Worm (Caenorhabditis elegans) whole organism, late embryonic: Measurements from ENCODE around the gene mrps-22.

Experiments used
- C38D4.7 ChIP-seq: fragments of 200-800 bp; sonication (Bioruptor generic); optimal IDR thresholded peaks from 2 replicates; lab custom pipeline; 2018; ENCODE audit warnings: mild to moderate bottlenecking, missing genetic modification characterization, moderate library complexity, missing compliant biosample characterization
- F13H6.1 ChIP-seq: sonication (generic microtip); optimal IDR thresholded peaks from 2 replicates; lab custom pipeline; 2016; ENCODE audit warnings: missing genetic modification characterization, missing compliant biosample characterization
- K09A11.1 ChIP-seq: sonication (generic microtip); optimal IDR thresholded peaks from 2 replicates; lab custom pipeline; 2017; ENCODE audit warnings: antibody characterized with exemption, mild to moderate bottlenecking, missing genetic modification characterization, missing compliant biosample characterization; ENCODE audit not compliant: insufficient read depth
- T23F11.4 ChIP-seq: fragments of 200-800 bp; sonication (Bioruptor generic); optimal IDR thresholded peaks from 2 replicates; lab custom pipeline; 2018; ENCODE audit warnings: mild to moderate bottlenecking, missing genetic modification characterization, missing compliant biosample characterization
- Y22D7AL.16 ChIP-seq: sonication (generic microtip); optimal IDR thresholded peaks from 2 replicates; lab custom pipeline; 2016; ENCODE audit warnings: missing genetic modification characterization, missing compliant biosample characterization
- ceh-14 ChIP-seq: sonication (generic microtip); optimal IDR thresholded peaks from 2 replicates; lab custom pipeline; 2016; ENCODE audit warnings: missing genotype, missing genetic modification characterization, missing compliant biosample characterization
- ceh-18 ChIP-seq: sonication (generic microtip); optimal IDR thresholded peaks from 2 replicates; lab custom pipeline; 2016; ENCODE audit warnings: missing genetic modification characterization, missing compliant biosample characterization
- ceh-19 ChIP-seq: fragments of 200-800 bp; sonication (Bioruptor generic); optimal IDR thresholded peaks from 2 replicates; lab custom pipeline; 2018; ENCODE audit warnings: mild to moderate bottlenecking, missing genetic modification characterization, missing compliant biosample characterization
- ceh-22 ChIP-seq: sonication (generic microtip); optimal IDR thresholded peaks from 2 replicates; lab custom pipeline; 2017; ENCODE audit warnings: missing biosample characterization, missing genetic modification characterization
- ceh-31 ChIP-seq: sonication (generic microtip); optimal IDR thresholded peaks from 2 replicates; lab custom pipeline; 2016; ENCODE audit warnings: missing genetic modification characterization, missing compliant biosample characterization
- ceh-34 ChIP-seq: sonication (generic microtip); optimal IDR thresholded peaks from 2 replicates; lab custom pipeline; 2016; ENCODE audit warnings: mild to moderate bottlenecking, missing genetic modification characterization, missing compliant biosample characterization
- ceh-45 ChIP-seq: fragments of 200-800 bp; sonication (Bioruptor generic); IDR thresholded peaks from 2 replicates; pipeline ENCODE4 v1.3.6; 2022; ENCODE audit warnings: missing genetic modification reagents, missing genetic modification characterization, missing compliant biosample characterization
- ceh-48 ChIP-seq: sonication (generic microtip); optimal IDR thresholded peaks from 2 replicates; lab custom pipeline; 2016; ENCODE audit warnings: missing genetic modification characterization, inconsistent platforms, missing compliant biosample characterization
- ceh-6 ChIP-seq: fragments of 200-800 bp; sonication (Bioruptor generic); optimal IDR thresholded peaks from 2 replicates; lab custom pipeline; 2018; ENCODE audit warnings: mild to moderate bottlenecking, missing genetic modification characterization, missing compliant biosample characterization
- elt-2 ChIP-seq: sonication (generic microtip); optimal IDR thresholded peaks from 2 replicates; lab custom pipeline; 2016; ENCODE audit warnings: missing genetic modification reagents, missing genetic modification characterization, missing compliant biosample characterization
- eyg-1 ChIP-seq: sonication (generic microtip); optimal IDR thresholded peaks from 2 replicates; lab custom pipeline; 2016; ENCODE audit warnings: missing genotype, missing genetic modification characterization, missing compliant biosample characterization
- fax-1 ChIP-seq: sonication (generic microtip); optimal IDR thresholded peaks from 2 replicates; lab custom pipeline; 2016; ENCODE audit warnings: missing genotype, missing genetic modification characterization, missing compliant biosample characterization
- fkh-6 ChIP-seq: sonication (generic microtip); optimal IDR thresholded peaks from 2 replicates; lab custom pipeline; 2016; ENCODE audit warnings: missing genetic modification characterization, missing compliant biosample characterization
- gmeb-2 ChIP-seq: sonication (generic microtip); optimal IDR thresholded peaks from 2 replicates; lab custom pipeline; 2016; ENCODE audit warnings: missing genetic modification characterization, inconsistent platforms, missing compliant biosample characterization
- hlh-15 ChIP-seq: sonication (generic microtip); optimal IDR thresholded peaks from 2 replicates; lab custom pipeline; 2016; ENCODE audit warnings: missing genetic modification characterization, missing compliant biosample characterization
- hlh-30 ChIP-seq: sonication (generic microtip); optimal IDR thresholded peaks from 2 replicates; lab custom pipeline; 2017; ENCODE audit warnings: antibody characterized with exemption, missing genetic modification characterization, missing compliant biosample characterization; ENCODE audit not compliant: insufficient read depth
- hlh-8 ChIP-seq: sonication (generic microtip); optimal IDR thresholded peaks from 2 replicates; lab custom pipeline; 2016; ENCODE audit warnings: missing genotype, missing genetic modification characterization, missing compliant biosample characterization
- lim-6 ChIP-seq: sonication (generic microtip); optimal IDR thresholded peaks from 2 replicates; lab custom pipeline; 2016; ENCODE audit warnings: missing genetic modification characterization, missing compliant biosample characterization
- madf-2 ChIP-seq: sonication (generic microtip); optimal IDR thresholded peaks from 2 replicates; lab custom pipeline; 2017; ENCODE audit warnings: missing genetic modification characterization, missing compliant biosample characterization
- mec-3 ChIP-seq: sonication (generic microtip); optimal IDR thresholded peaks from 2 replicates; lab custom pipeline; 2016; ENCODE audit warnings: borderline replicate concordance, missing genetic modification characterization, missing compliant biosample characterization
- nfya-1 ChIP-seq: sonication (generic microtip); optimal IDR thresholded peaks from 2 replicates; lab custom pipeline; 2017; ENCODE audit warnings: missing genetic modification characterization, mild to moderate bottlenecking, missing compliant biosample characterization, antibody characterized with exemption, moderate library complexity
- nhr-11 ChIP-seq: fragments of 150-350 bp; optimal IDR thresholded peaks from 2 replicates; lab custom pipeline; 2014; ENCODE audit warnings: missing biosample characterization, missing genetic modification characterization
- odd-2 ChIP-seq: sonication (generic microtip); optimal IDR thresholded peaks from 2 replicates; lab custom pipeline; 2017; ENCODE audit warnings: antibody characterized with exemption, mild to moderate bottlenecking, missing genetic modification characterization, missing compliant biosample characterization
- pat-9 ChIP-seq: fragments of 200-800 bp; sonication (Bioruptor generic); optimal IDR thresholded peaks from 2 replicates; lab custom pipeline; 2018; ENCODE audit warnings: mild to moderate bottlenecking, missing genetic modification characterization, moderate library complexity, missing compliant biosample characterization
- pha-2 ChIP-seq: sonication (generic microtip); optimal IDR thresholded peaks from 2 replicates; lab custom pipeline; 2017; ENCODE audit warnings: mild to moderate bottlenecking, missing genetic modification characterization, missing compliant biosample characterization
- pha-4 ChIP-seq: fragments of 150-350 bp; optimal IDR thresholded peaks from 2 replicates; lab custom pipeline; 2018; ENCODE audit warnings: missing biosample characterization, missing genetic modification reagents, missing genetic modification characterization
- pqm-1 ChIP-seq: sonication (generic microtip); optimal IDR thresholded peaks from 2 replicates; lab custom pipeline; 2016; ENCODE audit warnings: missing genetic modification characterization, missing compliant biosample characterization
- ref-2 ChIP-seq: sonication (generic microtip); optimal IDR thresholded peaks from 2 replicates; lab custom pipeline; 2016; ENCODE audit warnings: missing genetic modification characterization, missing compliant biosample characterization
- rnt-1 ChIP-seq: sonication (generic microtip); optimal IDR thresholded peaks from 2 replicates; lab custom pipeline; 2016; ENCODE audit warnings: missing genetic modification characterization, missing compliant biosample characterization
- sox-2 ChIP-seq: fragments of 200-800 bp; sonication (Bioruptor generic); IDR thresholded peaks from 2 replicates; pipeline ENCODE4 v1.3.6; 2022; ENCODE audit warnings: missing genetic modification reagents, missing genetic modification characterization, missing compliant biosample characterization
- sox-4 ChIP-seq: sonication (generic microtip); optimal IDR thresholded peaks from 2 replicates; lab custom pipeline; 2017; ENCODE audit warnings: mild to moderate bottlenecking, missing genetic modification characterization, inconsistent platforms, missing compliant biosample characterization
- syd-9 ChIP-seq: sonication (generic microtip); optimal IDR thresholded peaks from 2 replicates; lab custom pipeline; 2016; ENCODE audit warnings: mild to moderate bottlenecking, missing genetic modification characterization, moderate library complexity, missing compliant biosample characterization
- tbx-2 ChIP-seq: sonication (generic microtip); optimal IDR thresholded peaks from 2 replicates; lab custom pipeline; 2016; ENCODE audit warnings: missing genetic modification characterization, missing compliant biosample characterization
- tbx-7 ChIP-seq: sonication (generic microtip); optimal IDR thresholded peaks from 2 replicates; lab custom pipeline; 2016; ENCODE audit warnings: missing genotype, missing genetic modification characterization, missing compliant biosample characterization
- unc-42 ChIP-seq: sonication (generic microtip); optimal IDR thresholded peaks from 2 replicates; lab custom pipeline; 2016; ENCODE audit warnings: missing genotype, missing genetic modification characterization, missing compliant biosample characterization
- unc-55 ChIP-seq: sonication (generic microtip); optimal IDR thresholded peaks from 2 replicates; lab custom pipeline; 2017; ENCODE audit warnings: missing biosample characterization, missing genetic modification reagents, missing genetic modification characterization
- ztf-16 ChIP-seq: sonication (generic microtip); optimal IDR thresholded peaks from 2 replicates; lab custom pipeline; 2017; ENCODE audit warnings: missing genetic modification characterization, missing compliant biosample characterization

Gene mrps-22

DNA sequence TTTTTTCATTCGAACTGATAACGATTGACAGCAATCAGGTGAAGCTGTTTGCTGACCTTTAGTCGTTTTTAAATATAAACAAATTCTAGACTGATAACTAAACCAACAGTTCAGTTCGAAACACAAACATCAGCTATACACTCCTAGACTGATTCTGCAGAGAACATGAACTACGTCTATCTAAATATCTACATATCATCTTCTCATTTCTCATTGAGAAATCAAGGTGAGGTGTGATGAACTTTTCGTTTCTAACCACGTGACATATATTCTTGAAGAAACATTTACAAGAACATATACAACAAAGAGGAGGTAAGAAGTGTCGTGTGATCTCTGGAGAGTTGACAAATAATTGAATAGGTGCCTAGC lies 25.2 kb upstream of the mrps-22 start:
- TF ChIP-seq hlh-30 (tag; lab: Kevin White, UChicago) (peak; percentile 43), ztf-16 (no peak), ceh-45 (GFP tag; lab: Robert Waterston, UW) (no peak)

DNA sequence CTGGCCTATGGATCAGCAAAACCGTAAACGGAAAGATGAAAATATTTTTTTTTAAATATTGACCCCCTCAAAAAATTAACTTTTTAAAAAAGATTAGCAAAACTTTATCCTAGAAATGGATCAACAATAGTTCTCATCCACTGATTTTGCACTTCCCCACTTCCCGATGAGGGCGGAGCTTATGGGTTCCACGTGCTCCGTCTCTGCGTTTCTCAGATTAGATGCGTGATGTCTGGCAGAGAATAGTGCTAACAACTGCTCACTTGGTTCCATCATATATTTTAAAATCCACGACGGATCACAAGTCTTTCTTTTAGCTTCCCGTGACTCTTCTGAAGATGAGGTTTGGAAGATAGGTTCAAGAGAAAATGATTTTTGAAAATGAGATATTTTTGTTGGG lies 24.1 kb upstream of the mrps-22 start:
- TF ChIP-seq hlh-30 (tag; lab: Kevin White, UChicago), result peak; percentile 50
- no peak for TF ChIP-seq T23F11.4 (GFP tag; lab: Kevin White, UChicago)

DNA sequence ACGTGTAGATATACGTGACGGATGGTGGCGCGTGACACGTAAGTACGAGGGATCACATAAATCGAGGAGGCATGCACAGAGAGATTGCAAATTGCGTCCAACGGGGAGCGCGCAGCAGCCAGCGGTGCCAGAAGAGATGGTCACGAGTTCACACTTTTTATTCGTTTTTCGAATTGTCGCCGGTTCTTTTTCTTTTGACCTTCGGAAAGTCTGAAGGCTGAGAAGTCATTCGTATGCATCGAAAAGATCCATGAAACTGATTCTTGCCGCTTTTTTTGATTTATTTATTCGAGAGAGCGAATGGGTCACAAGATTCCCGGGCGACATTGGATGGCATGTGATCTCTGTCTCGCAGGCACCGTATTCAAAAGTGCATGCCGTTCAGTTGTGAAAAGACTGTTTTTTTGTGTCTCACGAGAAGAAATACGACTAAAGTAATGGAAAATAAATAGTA lies 23.4 kb upstream of the mrps-22 start:
- no peak for TF ChIP-seq tbx-7 (tag; lab: Kevin White, UChicago)
- no peak for TF ChIP-seq fax-1 (tag; lab: Kevin White, UChicago)
- peak; percentile 49 for TF ChIP-seq unc-42 (tag; lab: Kevin White, UChicago)
- no peak for TF ChIP-seq rnt-1 (tag; lab: Kevin White, UChicago)
- TF ChIP-seq sox-4, result no peak
- no peak for TF ChIP-seq mec-3 (tag; lab: Kevin White, UChicago)
- TF ChIP-seq ceh-31, result no peak
- TF ChIP-seq ceh-18 (tag; lab: Kevin White, UChicago), result peak; percentile 17
- TF ChIP-seq tbx-2 (tag; lab: Kevin White, UChicago), result peak; percentile 11
- TF ChIP-seq nfya-1, result peak; percentile 24
- no peak for TF ChIP-seq elt-2
- TF ChIP-seq hlh-30 (tag; lab: Kevin White, UChicago), result peak; percentile 85
- peak; percentile 34 for TF ChIP-seq ref-2 (tag; lab: Kevin White, UChicago)
- no peak for TF ChIP-seq sox-2

DNA sequence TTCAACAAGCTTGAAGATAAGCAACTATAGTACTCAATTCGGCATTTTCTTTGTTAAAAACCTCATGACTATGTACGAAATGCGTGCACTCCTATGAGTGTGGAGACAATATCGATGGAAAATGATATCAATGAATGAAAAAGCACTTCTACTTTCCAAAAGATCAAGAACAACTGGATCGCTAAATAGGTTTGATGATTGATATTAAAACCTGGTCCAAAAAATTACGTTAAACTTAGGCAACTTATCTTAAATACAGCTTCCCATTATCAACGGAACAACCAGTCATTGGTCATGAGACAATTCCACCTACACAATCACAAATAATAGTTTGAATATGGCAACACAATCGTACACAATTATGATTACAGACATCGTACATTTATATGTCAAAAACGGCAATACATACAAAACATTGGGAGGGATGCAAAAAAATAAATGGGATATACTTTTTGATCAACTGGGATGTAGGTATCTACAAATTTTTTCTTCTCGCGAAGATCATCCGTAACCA lies 22.7 kb upstream of the mrps-22 start:
- no peak for TF ChIP-seq tbx-7 (tag; lab: Kevin White, UChicago)
- no peak for TF ChIP-seq pha-2
- TF ChIP-seq ceh-48, result no peak
- no peak for TF ChIP-seq syd-9 (tag; lab: Kevin White, UChicago)
- no peak for TF ChIP-seq fax-1 (tag; lab: Kevin White, UChicago)
- TF ChIP-seq ceh-22 (tag; lab: Kevin White, UChicago), result no peak
- no peak for TF ChIP-seq ceh-19
- no peak for TF ChIP-seq K09A11.1
- TF ChIP-seq ceh-6 (GFP tag; lab: Kevin White, UChicago), result no peak
- TF ChIP-seq Y22D7AL.16 (tag; lab: Kevin White, UChicago), result no peak
- no peak for TF ChIP-seq madf-2 (tag; lab: Kevin White, UChicago)
- TF ChIP-seq elt-2, result no peak
- TF ChIP-seq fkh-6 (tag; lab: Kevin White, UChicago), result no peak
- no peak for TF ChIP-seq F13H6.1 (tag; lab: Kevin White, UChicago)
- no peak for TF ChIP-seq ceh-45 (GFP tag; lab: Robert Waterston, UW)
- TF ChIP-seq gmeb-2 (tag; lab: Kevin White, UChicago), result no peak
- no peak for TF ChIP-seq pha-4 (tag; lab: Kevin White, UChicago)
- no peak for TF ChIP-seq T23F11.4 (GFP tag; lab: Kevin White, UChicago)

DNA sequence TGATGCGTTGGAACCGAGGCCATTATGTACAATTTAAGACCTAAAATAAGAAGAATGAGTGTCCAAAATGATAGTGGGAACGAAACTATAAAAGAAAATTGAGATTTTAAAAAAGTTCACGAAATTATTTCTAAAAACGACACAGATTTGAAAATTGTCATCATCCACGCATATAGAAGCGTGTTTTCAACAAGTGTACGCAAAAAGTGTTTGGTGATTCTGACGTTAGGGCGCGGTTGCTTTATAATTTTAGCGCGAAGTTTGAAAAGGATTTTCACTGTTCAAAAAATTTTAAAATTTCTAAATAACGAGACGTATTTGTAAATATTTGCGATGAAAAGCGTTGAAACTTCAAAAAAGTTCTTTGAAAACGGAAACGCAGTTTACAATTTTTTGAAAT lies 19.1 kb upstream of the mrps-22 start, which contains the start of gene cdc-48.1:
Gene cdc-48.1, minus strand, starts transcription at position 40 of the 400 bp plus-strand sequence.
- TF ChIP-seq mec-3 (tag; lab: Kevin White, UChicago) (no peak), unc-55 (GFP tag; lab: Kevin White, UChicago) (peak; percentile 95), ceh-31 (peak; percentile 98), pha-4 (tag; lab: Kevin White, UChicago) (no peak), nhr-11 (tag; lab: Kevin White, UChicago) (peak; percentile 100), lim-6 (tag; lab: Kevin White, UChicago) (peak; percentile 89), ceh-34 (peak; percentile 99), hlh-8 (tag; lab: Kevin White, UChicago) (peak; percentile 87), pqm-1 (tag; lab: Kevin White, UChicago) (peak; percentile 77), pat-9 (peak; percentile 92), syd-9 (tag; lab: Kevin White, UChicago) (peak; percentile 94), fkh-6 (tag; lab: Kevin White, UChicago) (peak; percentile 24), eyg-1 (tag; lab: Kevin White, UChicago) (no peak), gmeb-2 (tag; lab: Kevin White, UChicago) (peak; percentile 77), C38D4.7 (GFP tag; lab: Kevin White, UChicago) (peak; percentile 46), ceh-14 (tag; lab: Kevin White, UChicago) (peak; percentile 98), F13H6.1 (tag; lab: Kevin White, UChicago) (peak; percentile 85), hlh-15 (tag; lab: Kevin White, UChicago) (peak; percentile 35), madf-2 (tag; lab: Kevin White, UChicago) (peak; percentile 81), ceh-6 (GFP tag; lab: Kevin White, UChicago) (peak; percentile 68), odd-2 (tag; lab: Kevin White, UChicago) (no peak), tbx-7 (tag; lab: Kevin White, UChicago) (peak; percentile 68), hlh-30 (tag; lab: Kevin White, UChicago) (peak; percentile 89), sox-2 (peak; percentile 86)
